Worm (Caenorhabditis elegans) whole organism, L1 larva: ENCODE results near the gene feh-1.

Experiments
- C34B4.2 ChIP-seq: sonication (generic microtip); optimal IDR thresholded peaks from 2 replicates; lab custom pipeline; 2017; ENCODE audit warnings: mild to moderate bottlenecking, missing genetic modification characterization, missing compliant biosample characterization
- F16B12.6 ChIP-seq: fragments of 150-350 bp; optimal IDR thresholded peaks from 2 replicates; lab custom pipeline; 2014; ENCODE audit warnings: missing biosample characterization, missing genetic modification characterization
- alr-1 ChIP-seq: fragments of 200-800 bp; sonication (Bioruptor generic); optimal IDR thresholded peaks from 2 replicates; lab custom pipeline; 2018; ENCODE audit warnings: borderline replicate concordance, mild to moderate bottlenecking, missing genetic modification characterization, missing compliant biosample characterization
- aly-2 ChIP-seq: fragments of 150-350 bp; optimal IDR thresholded peaks from 2 replicates; lab custom pipeline; 2014; ENCODE audit warnings: missing biosample characterization, missing genetic modification characterization
- ama-1 ChIP-seq: fragments of 150-350 bp; optimal IDR thresholded peaks from 2 replicates; lab custom pipeline; 2014
- ceh-8 ChIP-seq: fragments of 200-800 bp; sonication (Bioruptor generic); optimal IDR thresholded peaks from 2 replicates; lab custom pipeline; 2018; ENCODE audit warnings: mild to moderate bottlenecking, missing genetic modification characterization, moderate library complexity, missing compliant biosample characterization
- ceh-90 ChIP-seq: sonication (generic microtip); optimal IDR thresholded peaks from 2 replicates; lab custom pipeline; 2016; ENCODE audit warnings: missing genetic modification characterization, missing compliant biosample characterization
- ces-1 ChIP-seq: fragments of 150-350 bp; optimal IDR thresholded peaks from 2 replicates; lab custom pipeline; 2014; ENCODE audit warnings: missing biosample characterization, missing genetic modification reagents, missing genetic modification characterization
- dpl-1 ChIP-seq, 3 experiments: fragments of 150-350 bp in 2 of 3; sonication (generic microtip) in 1 of 3; optimal IDR thresholded peaks; 2 replicates each; lab custom pipeline; 2014 to 2017; ENCODE audit warnings: missing biosample characterization in 3 of 3, missing genetic modification characterization in 3 of 3, missing genetic modification reagents in 3 of 3
- efl-1 ChIP-seq, 4 experiments: fragments of 150-350 bp; optimal IDR thresholded peaks in 3 of 4; peaks in 1 of 4; 1 replicate in 1 of 4; 2 replicates in 3 of 4; lab custom pipeline; 2014; ENCODE audit warnings: missing biosample characterization in 2 of 4, missing genetic modification characterization in 2 of 4, missing genetic modification reagents in 2 of 4
- efl-3 ChIP-seq: fragments of 200-800 bp; sonication (Bioruptor generic); optimal IDR thresholded peaks from 2 replicates; lab custom pipeline; 2018; ENCODE audit warnings: mild to moderate bottlenecking, missing genetic modification characterization, missing compliant biosample characterization
- egl-13 ChIP-seq: sonication (generic microtip); optimal IDR thresholded peaks from 2 replicates; lab custom pipeline; 2016; ENCODE audit warnings: missing genotype, missing genetic modification reagents, missing genetic modification characterization, missing compliant biosample characterization
- elt-2 ChIP-seq: sonication (generic microtip); optimal IDR thresholded peaks from 2 replicates; lab custom pipeline; 2016; ENCODE audit warnings: missing genetic modification characterization, mild to moderate bottlenecking, inconsistent platforms, missing compliant biosample characterization, missing genetic modification reagents
- elt-3 ChIP-seq, 6 experiments: fragments of 150-350 bp in 1 of 6; sonication (generic microtip); optimal IDR thresholded peaks; 2 replicates each; lab custom pipeline; 2017 to 2018; ENCODE audit warnings: missing biosample characterization in 6 of 6, missing genetic modification characterization in 6 of 6, inconsistent platforms in 1 of 6
- fkh-10 ChIP-seq: sonication (generic microtip); optimal IDR thresholded peaks from 2 replicates; lab custom pipeline; 2017; ENCODE audit warnings: missing biosample characterization, missing genetic modification reagents, missing genetic modification characterization
- fkh-4 ChIP-seq: sonication (generic microtip); optimal IDR thresholded peaks from 2 replicates; lab custom pipeline; 2016; ENCODE audit warnings: missing compliant biosample characterization, missing genetic modification characterization, borderline replicate concordance
- fkh-8 ChIP-seq: sonication (generic microtip); optimal IDR thresholded peaks from 2 replicates; lab custom pipeline; 2016; ENCODE audit warnings: mild to moderate bottlenecking, missing genetic modification characterization, missing compliant biosample characterization
- grh-1 ChIP-seq: fragments of 200-800 bp; sonication (Bioruptor generic); IDR thresholded peaks from 2 replicates; pipeline ENCODE4 v1.3.6; 2022; ENCODE audit warnings: missing genetic modification reagents, missing genetic modification characterization, missing compliant biosample characterization
- hlh-4 ChIP-seq: sonication (generic microtip); optimal IDR thresholded peaks from 2 replicates; lab custom pipeline; 2016; ENCODE audit warnings: mild to moderate bottlenecking, missing genetic modification characterization, missing compliant biosample characterization
- isw-1 ChIP-seq: fragments of 200-800 bp; sonication (Bioruptor generic); IDR thresholded peaks from 2 replicates; pipeline ENCODE4 v1.3.6; 2022; ENCODE audit warnings: missing genetic modification characterization, missing compliant biosample characterization
- jun-1 ChIP-seq: fragments of 150-350 bp; optimal IDR thresholded peaks from 2 replicates; lab custom pipeline; 2014; ENCODE audit warnings: missing biosample characterization, missing genetic modification reagents, missing genetic modification characterization
- lin-13 ChIP-seq: fragments of 150-350 bp; optimal IDR thresholded peaks from 2 replicates; lab custom pipeline; 2014; ENCODE audit warnings: missing biosample characterization, missing genetic modification reagents, missing genetic modification characterization
- lin-14 ChIP-seq: fragments of 200-800 bp; sonication (Bioruptor generic); optimal IDR thresholded peaks from 2 replicates; lab custom pipeline; 2018; ENCODE audit warnings: mild to moderate bottlenecking, missing genetic modification characterization, moderate library complexity, missing compliant biosample characterization
- lin-15B ChIP-seq: fragments of 150-350 bp; sonication (generic microtip); optimal IDR thresholded peaks from 3 replicates; lab custom pipeline; 2014; ENCODE audit warnings: missing biosample characterization, missing genetic modification characterization
- lin-35 ChIP-seq, 2 experiments: fragments of 150-350 bp; optimal IDR thresholded peaks; 2 replicates each; lab custom pipeline; 2014; ENCODE audit warnings: missing biosample characterization in 2 of 2, missing genetic modification characterization in 2 of 2, missing genetic modification reagents in 2 of 2
- lir-3 ChIP-seq: sonication (generic microtip); optimal IDR thresholded peaks from 2 replicates; lab custom pipeline; 2016; ENCODE audit warnings: mild to moderate bottlenecking, missing genetic modification characterization, moderate library complexity, missing compliant biosample characterization; ENCODE audit not compliant: poor library complexity
- mdl-1 ChIP-seq, 2 experiments: fragments of 150-350 bp; optimal IDR thresholded peaks; 2 replicates each; lab custom pipeline; 2014 to 2017; ENCODE audit warnings: missing biosample characterization in 2 of 2, missing genetic modification characterization in 2 of 2, inconsistent platforms in 1 of 2
- mef-2 ChIP-seq: fragments of 150-350 bp; optimal IDR thresholded peaks from 2 replicates; lab custom pipeline; 2014; ENCODE audit warnings: missing biosample characterization, missing genetic modification characterization
- mep-1 ChIP-seq: fragments of 150-350 bp; optimal IDR thresholded peaks from 2 replicates; lab custom pipeline; 2014; ENCODE audit warnings: missing biosample characterization, missing genetic modification characterization
- nhr-11 ChIP-seq: fragments of 150-350 bp; optimal IDR thresholded peaks from 2 replicates; lab custom pipeline; 2014; ENCODE audit warnings: missing biosample characterization, missing genetic modification characterization
- nhr-12 ChIP-seq: sonication (generic microtip); optimal IDR thresholded peaks from 2 replicates; lab custom pipeline; 2017; ENCODE audit warnings: missing biosample characterization, missing genetic modification characterization
- nhr-20 ChIP-seq: sonication (generic microtip); optimal IDR thresholded peaks from 2 replicates; lab custom pipeline; 2016; ENCODE audit warnings: mild to moderate bottlenecking, missing genetic modification characterization, missing compliant biosample characterization
- nhr-28 ChIP-seq: fragments of 150-350 bp; optimal IDR thresholded peaks from 2 replicates; lab custom pipeline; 2014; ENCODE audit warnings: missing biosample characterization, missing genetic modification characterization
- nhr-71 ChIP-seq: sonication (generic microtip); optimal IDR thresholded peaks from 2 replicates; lab custom pipeline; 2016; ENCODE audit warnings: mild to moderate bottlenecking, missing genetic modification characterization, moderate library complexity, missing compliant biosample characterization
- nhr-76 ChIP-seq: sonication (generic microtip); optimal IDR thresholded peaks from 2 replicates; lab custom pipeline; 2017; ENCODE audit warnings: missing biosample characterization, missing genetic modification characterization
- nhr-77 ChIP-seq: fragments of 150-350 bp; optimal IDR thresholded peaks from 2 replicates; lab custom pipeline; 2014; ENCODE audit warnings: missing biosample characterization, missing genetic modification characterization
- nhr-84 ChIP-seq: sonication (generic microtip); optimal IDR thresholded peaks from 2 replicates; lab custom pipeline; 2017; ENCODE audit warnings: missing biosample characterization, missing genetic modification characterization
- nhr-90 ChIP-seq: sonication (generic microtip); optimal IDR thresholded peaks from 2 replicates; lab custom pipeline; 2016; ENCODE audit warnings: mild to moderate bottlenecking, missing genetic modification characterization, missing compliant biosample characterization; ENCODE audit not compliant: poor library complexity
- pag-3 ChIP-seq: sonication (generic microtip); optimal IDR thresholded peaks from 2 replicates; lab custom pipeline; 2017; ENCODE audit warnings: missing genetic modification characterization, mild to moderate bottlenecking, missing compliant biosample characterization, antibody characterized with exemption, borderline replicate concordance; ENCODE audit not compliant: insufficient read depth
- pax-3 ChIP-seq: fragments of 200-800 bp; sonication (Bioruptor generic); optimal IDR thresholded peaks from 2 replicates; lab custom pipeline; 2018; ENCODE audit warnings: mild to moderate bottlenecking, missing genetic modification characterization, moderate library complexity, missing compliant biosample characterization
- pqm-1 ChIP-seq: sonication (generic microtip); optimal IDR thresholded peaks from 3 replicates; lab custom pipeline; 2017; ENCODE audit warnings: missing biosample characterization, missing genetic modification characterization
- sox-4 ChIP-seq: sonication (generic microtip); optimal IDR thresholded peaks from 2 replicates; lab custom pipeline; 2016; ENCODE audit warnings: missing genetic modification characterization, missing compliant biosample characterization
- sptf-1 ChIP-seq: fragments of 150-350 bp; optimal IDR thresholded peaks from 2 replicates; lab custom pipeline; 2014; ENCODE audit warnings: missing biosample characterization, missing genetic modification characterization
- tbx-2 ChIP-seq: sonication (generic microtip); optimal IDR thresholded peaks from 2 replicates; lab custom pipeline; 2016; ENCODE audit warnings: missing genetic modification characterization, missing compliant biosample characterization
- unc-130 ChIP-seq: fragments of 150-350 bp; optimal IDR thresholded peaks from 2 replicates; lab custom pipeline; 2017; ENCODE audit warnings: missing biosample characterization, missing genetic modification characterization, inconsistent platforms
- unc-62 ChIP-seq: fragments of 150-350 bp; optimal IDR thresholded peaks from 2 replicates; lab custom pipeline; 2014; ENCODE audit warnings: missing biosample characterization, missing genetic modification reagents, missing genetic modification characterization
- unc-86 ChIP-seq: sonication (generic microtip); optimal IDR thresholded peaks from 2 replicates; lab custom pipeline; 2016; ENCODE audit warnings: missing genetic modification characterization, missing compliant biosample characterization
- unc-98 ChIP-seq: fragments of 200-800 bp; sonication (Bioruptor generic); IDR thresholded peaks from 2 replicates; pipeline ENCODE4 v1.3.6; 2022; ENCODE audit warnings: missing genetic modification characterization, missing compliant biosample characterization
- vab-15 ChIP-seq: sonication (generic microtip); optimal IDR thresholded peaks from 2 replicates; lab custom pipeline; 2017; ENCODE audit warnings: missing genotype, mild to moderate bottlenecking, missing genetic modification characterization, missing compliant biosample characterization
- zag-1 ChIP-seq: fragments of 150-350 bp; optimal IDR thresholded peaks from 2 replicates; lab custom pipeline; 2014; ENCODE audit warnings: missing biosample characterization, missing genetic modification characterization
- zip-4 ChIP-seq: fragments of 200-800 bp; sonication (Bioruptor generic); optimal IDR thresholded peaks from 2 replicates; lab custom pipeline; 2018; ENCODE audit warnings: mild to moderate bottlenecking, missing genetic modification characterization, moderate library complexity, missing compliant biosample characterization
- ztf-4 ChIP-seq: fragments of 150-350 bp; optimal IDR thresholded peaks from 2 replicates; lab custom pipeline; 2014; ENCODE audit warnings: missing biosample characterization, missing genetic modification characterization

Gene feh-1

DNA sequence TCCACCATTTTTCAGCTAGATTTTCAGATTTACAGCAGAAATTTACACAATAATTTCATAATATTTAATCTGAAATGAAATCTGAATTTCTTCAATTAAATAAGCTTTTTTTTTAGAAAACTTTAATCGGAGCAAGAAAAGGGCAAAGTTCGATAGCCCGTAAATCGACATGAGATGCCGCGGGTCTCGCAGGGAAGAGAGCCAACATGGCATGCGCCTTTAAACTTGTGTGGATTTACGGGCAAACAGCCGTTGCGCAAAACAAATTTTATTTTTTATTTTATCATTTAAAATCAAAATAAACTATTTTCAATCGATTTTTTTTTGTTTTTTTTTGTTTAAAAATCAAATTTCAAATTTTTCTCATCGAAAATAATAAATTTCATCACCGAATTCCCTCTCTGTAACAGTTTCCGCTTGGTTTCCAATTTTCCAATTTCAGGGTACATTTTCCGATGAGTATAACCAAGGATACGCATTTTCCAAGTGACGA is 21.1 kb upstream of the feh-1 start, which contains the start of the genes Y54F10AM.15, rbc-2 and ndua-8:
Gene Y54F10AM.15 (minus strand): TSS at position 59 of the 493 bp plus-strand sequence.
Gene rbc-2 (minus strand): TSS at position 69 of the 493 bp plus-strand sequence.
Gene ndua-8 (plus strand): TSS at position 443 of the 493 bp plus-strand sequence.
- TF ChIP-seq nhr-28 (no peak), pqm-1 (tag; lab: Kevin White, UChicago) (no peak), mef-2 (tag; lab: Kevin White, UChicago) (peak; percentile 59), tbx-2 (peak; percentile 93), lin-13 (GFP tag; lab: Kevin White, UChicago) (peak; percentile 94), jun-1 (tag; lab: Kevin White, UChicago) (peak; percentile 85), efl-1 (optimal IDR thresholded peaks at IDR 0.05; lab: Kevin White, UChicago) (peak; percentile 92 to 93), efl-1 (GFP tag; optimal IDR thresholded peaks at IDR 0.05 in 1 of 2; lab: Kevin White, UChicago) (peak; percentile 83 to 98), sptf-1 (tag; lab: Kevin White, UChicago) (no peak), ceh-8 (GFP tag; lab: Kevin White, UChicago) (peak; percentile 52), lin-15B (tag; lab: Kevin White, UChicago) (peak; percentile 89), unc-62 (GFP tag; lab: Kevin White, UChicago) (no peak), lin-35 (GFP tag; optimal IDR thresholded peaks at IDR 0.05; lab: Kevin White, UChicago) (peak; percentile 92), zag-1 (tag; lab: Kevin White, UChicago) (peak; percentile 51), grh-1 (GFP tag; lab: Robert Waterston, UW) (peak; percentile 81), nhr-77 (tag; lab: Kevin White, UChicago) (peak; percentile 87), ztf-4 (tag; lab: Kevin White, UChicago) (peak; percentile 88), elt-2 (tag; lab: Kevin White, UChicago) (peak; percentile 63), nhr-76 (no peak), nhr-84 (tag; lab: Kevin White, UChicago) (no peak), alr-1 (no peak), aly-2 (tag; lab: Kevin White, UChicago) (peak; percentile 70), nhr-11 (tag; lab: Kevin White, UChicago) (peak; percentile 88), dpl-1 (GFP tag; optimal IDR thresholded peaks at IDR 0.05; lab: Kevin White, UChicago) (peak; percentile 86 to 88 (median 88)), ces-1 (GFP tag; lab: Kevin White, UChicago) (no peak), F16B12.6 (tag; lab: Kevin White, UChicago) (peak; percentile 72), ceh-90 (tag; lab: Kevin White, UChicago) (no peak), unc-130 (tag; lab: Kevin White, UChicago) (peak; percentile 74), vab-15 (tag; lab: Kevin White, UChicago) (peak; percentile 36), ama-1 (no peak), pax-3 (tag; lab: Kevin White, UChicago) (peak; percentile 84), elt-3 (tag; optimal IDR thresholded peaks at IDR 0.05; lab: Kevin White, UChicago) (peak in 4 of 6 experiments; percentile 38 to 86 (median 67)), fkh-8 (peak; percentile 96), nhr-90 (tag; lab: Kevin White, UChicago) (peak; percentile 91), unc-86 (peak; percentile 93), fkh-10 (GFP tag; lab: Kevin White, UChicago) (peak; percentile 73), pag-3 (tag; lab: Kevin White, UChicago) (no peak), nhr-12 (no peak), egl-13 (peak; percentile 72), unc-98 (GFP tag; lab: Robert Waterston, UW) (no peak), nhr-20 (peak; percentile 90), fkh-4 (tag; lab: Kevin White, UChicago) (peak; percentile 49), mdl-1 (tag; optimal IDR thresholded peaks at IDR 0.05; lab: Kevin White, UChicago) (peak in 1 of 2 experiments; percentile 76), nhr-71 (peak; percentile 96), isw-1 (GFP tag; lab: Robert Waterston, UW) (peak; percentile 97), mep-1 (peak; percentile 98), C34B4.2 (tag; lab: Kevin White, UChicago) (no peak), efl-3 (no peak), sox-4 (tag; lab: Kevin White, UChicago) (peak; percentile 80), lin-14 (no peak), lir-3 (tag; lab: Kevin White, UChicago) (no peak), hlh-4 (tag; lab: Kevin White, UChicago) (no peak), zip-4 (GFP tag; lab: Kevin White, UChicago) (peak; percentile 69)
